Worm (Caenorhabditis elegans): Measurements from ENCODE around the gene F07A11.4.

The F07A11.4 gene

ce11 chrII:11635745-11636161, 34.9 kb downstream of the F07A11.4 start (continued):
- TF ChIP-seq ceh-30 (tag; optimal IDR thresholded peaks at IDR 0.05) (no peak), sdc-2 (tag; optimal IDR thresholded peaks at IDR 0.05) (peak; percentile 39), npax-4 (tag; optimal IDR thresholded peaks at IDR 0.05) (no peak), hlh-13 (GFP tag; optimal IDR thresholded peaks at IDR 0.05) (no peak), nhr-232 (tag; optimal IDR thresholded peaks at IDR 0.05) (no peak), pha-4 (tag; optimal IDR thresholded peaks at IDR 0.05) (no peak), tbx-7 (tag; optimal IDR thresholded peaks at IDR 0.05) (peak; percentile 33), pat-9 (tag; optimal IDR thresholded peaks at IDR 0.05) (peak; percentile 33), eyg-1 (tag; optimal IDR thresholded peaks at IDR 0.05) (no peak), fax-1 (tag; optimal IDR thresholded peaks at IDR 0.05) (no peak), pax-1 (tag; optimal IDR thresholded peaks at IDR 0.05) (peak; percentile 80), fkh-6 (tag; optimal IDR thresholded peaks at IDR 0.05) (no peak), ceh-34 (tag; optimal IDR thresholded peaks at IDR 0.05) (no peak), Y22D7AL.16 (tag; optimal IDR thresholded peaks at IDR 0.05) (peak; percentile 36), odd-2 (tag; optimal IDR thresholded peaks at IDR 0.05) (no peak), sox-4 (tag; optimal IDR thresholded peaks at IDR 0.05) (no peak), ztf-16 (tag; optimal IDR thresholded peaks at IDR 0.05) (no peak), C38D4.7 (GFP tag; optimal IDR thresholded peaks at IDR 0.05) (no peak), ceh-18 (tag; optimal IDR thresholded peaks at IDR 0.05) (peak; percentile 29), ceh-14 (tag; optimal IDR thresholded peaks at IDR 0.05) (no peak), ceh-31 (tag; optimal IDR thresholded peaks at IDR 0.05) (peak; percentile 74), pag-3 (tag; optimal IDR thresholded peaks at IDR 0.05; ENCODE audit: borderline replicate concordance) (no peak), dve-1 (tag; optimal IDR thresholded peaks at IDR 0.05) (peak; percentile 54), K02D7.2 (tag; optimal IDR thresholded peaks at IDR 0.05) (no peak), gmeb-2 (tag; optimal IDR thresholded peaks at IDR 0.05) (no peak), ttx-3 (tag; optimal IDR thresholded peaks at IDR 0.05) (no peak), elt-2 (tag; optimal IDR thresholded peaks at IDR 0.05) (no peak), ceh-19 (GFP tag; optimal IDR thresholded peaks at IDR 0.05) (no peak), zip-5 (tag; optimal IDR thresholded peaks at IDR 0.05) (no peak), unc-55 (GFP tag; optimal IDR thresholded peaks at IDR 0.05) (peak; percentile 87), ama-1 (optimal IDR thresholded peaks at IDR 0.05) (peak; percentile 81), ref-2 (tag; optimal IDR thresholded peaks at IDR 0.05) (peak; percentile 90), sox-2 (GFP tag; IDR thresholded peaks at IDR 0.05) (peak; percentile 79), ahr-1 (tag; optimal IDR thresholded peaks at IDR 0.05) (no peak), mec-3 (tag; optimal IDR thresholded peaks at IDR 0.05; ENCODE audit: borderline replicate concordance) (no peak), ceh-45 (GFP tag; IDR thresholded peaks at IDR 0.05) (no peak), pha-2 (tag; optimal IDR thresholded peaks at IDR 0.05) (no peak), T23F11.4 (GFP tag; optimal IDR thresholded peaks at IDR 0.05) (no peak), ceh-2 (tag; optimal IDR thresholded peaks at IDR 0.05) (peak; percentile 31), hlh-30 (tag; optimal IDR thresholded peaks at IDR 0.05; ENCODE audit: insufficient read depth) (peak; percentile 67), che-1 (tag; optimal IDR thresholded peaks at IDR 0.05) (no peak), ets-4 (tag; optimal IDR thresholded peaks at IDR 0.05) (no peak), madf-2 (tag; optimal IDR thresholded peaks at IDR 0.05) (peak; percentile 84), F13H6.1 (tag; optimal IDR thresholded peaks at IDR 0.05) (peak; percentile 65), ceh-22 (tag; optimal IDR thresholded peaks at IDR 0.05) (no peak)

ce11 chrII:11636617-11637016, 35.8 kb downstream of the F07A11.4 start:
- TF ChIP-seq hlh-15 (tag; optimal IDR thresholded peaks at IDR 0.05) (no peak), syd-9 (tag; optimal IDR thresholded peaks at IDR 0.05) (no peak), ama-1 (optimal IDR thresholded peaks at IDR 0.05) (peak; percentile 55), ceh-14 (tag; optimal IDR thresholded peaks at IDR 0.05) (no peak), che-1 (tag; optimal IDR thresholded peaks at IDR 0.05) (no peak), pha-4 (tag; optimal IDR thresholded peaks at IDR 0.05) (no peak), gmeb-2 (tag; optimal IDR thresholded peaks at IDR 0.05) (peak; percentile 25), hlh-8 (tag; optimal IDR thresholded peaks at IDR 0.05) (no peak), pros-1 (tag; optimal IDR thresholded peaks at IDR 0.05) (no peak), unc-55 (GFP tag; optimal IDR thresholded peaks at IDR 0.05) (no peak), ttx-3 (tag; optimal IDR thresholded peaks at IDR 0.05) (no peak), C38D4.7 (GFP tag; optimal IDR thresholded peaks at IDR 0.05) (peak; percentile 17), K02D7.2 (tag; optimal IDR thresholded peaks at IDR 0.05) (no peak), pha-2 (tag; optimal IDR thresholded peaks at IDR 0.05) (no peak), ceh-45 (GFP tag; IDR thresholded peaks at IDR 0.05) (no peak), hlh-13 (GFP tag; optimal IDR thresholded peaks at IDR 0.05) (no peak), zip-5 (tag; optimal IDR thresholded peaks at IDR 0.05) (no peak), dmd-4 (tag; optimal IDR thresholded peaks at IDR 0.05; ENCODE audit: borderline replicate concordance) (no peak), pqm-1 (tag; optimal IDR thresholded peaks at IDR 0.05) (no peak), nhr-11 (tag; optimal IDR thresholded peaks at IDR 0.05) (no peak), ceh-30 (tag; optimal IDR thresholded peaks at IDR 0.05) (no peak)
